Fruit fly (Drosophila melanogaster) whole organism, prepupa: ENCODE measurements around the gene CG6479.

ENCODE experiments used
- Smox ChIP-seq: fragments of 200-800 bp; sonication (Bioruptor generic); optimal IDR thresholded peaks from 3 replicates; lab custom pipeline; 2016; ENCODE audit warnings: missing biosample characterization, missing genetic modification characterization
- eg ChIP-seq: fragments of 200-800 bp; sonication (Bioruptor generic); IDR thresholded peaks from 3 replicates; pipeline ENCODE4 v1.3.6; 2022; ENCODE audit warnings: missing biosample characterization, missing genetic modification characterization
- fd85E ChIP-seq: fragments of 200-800 bp; sonication (Bioruptor generic); optimal IDR thresholded peaks from 3 replicates; lab custom pipeline; 2016; ENCODE audit warnings: missing biosample characterization, missing genetic modification characterization

- no peak for TF ChIP-seq fd85E (GFP tag; lab: Kevin White, UChicago)
- no peak for TF ChIP-seq eg (GFP tag; lab: Robert Waterston, UW)
- no peak for TF ChIP-seq Smox (GFP tag; lab: Kevin White, UChicago)
Measured at dm6 chr3L:17383714-17384113, 44.7 kb upstream of the CG6479 start.
